Worm (Caenorhabditis elegans) whole organism, L2 larva: Measurements from ENCODE around the gene lin-48.

Source experiments
- F13H6.1 ChIP-seq: sonication (generic microtip); optimal IDR thresholded peaks from 2 replicates; lab custom pipeline; 2016; ENCODE audit warnings: missing genetic modification characterization, missing compliant biosample characterization
- R02D3.7 ChIP-seq: fragments of 150-350 bp; optimal IDR thresholded peaks from 2 replicates; lab custom pipeline; 2014; ENCODE audit warnings: missing biosample characterization, missing genetic modification characterization
- Y55F3AM.14 ChIP-seq: fragments of 200-800 bp; sonication (Bioruptor generic); optimal IDR thresholded peaks from 2 replicates; lab custom pipeline; 2018; ENCODE audit warnings: mild to moderate bottlenecking, missing genetic modification characterization, missing compliant biosample characterization
- alr-1 ChIP-seq: fragments of 150-350 bp; optimal IDR thresholded peaks from 2 replicates; lab custom pipeline; 2014; ENCODE audit warnings: missing biosample characterization, missing genetic modification characterization
- aly-2 ChIP-seq: fragments of 150-350 bp; optimal IDR thresholded peaks from 2 replicates; lab custom pipeline; 2014; ENCODE audit warnings: missing biosample characterization, missing genetic modification characterization
- ama-1 ChIP-seq: fragments of 150-350 bp; optimal IDR thresholded peaks from 2 replicates; lab custom pipeline; 2018; ENCODE audit warnings: inconsistent platforms
- blmp-1 ChIP-seq: sonication (generic microtip); optimal IDR thresholded peaks from 2 replicates; lab custom pipeline; 2017; ENCODE audit warnings: missing genetic modification characterization, mild to moderate bottlenecking, missing compliant biosample characterization, antibody characterized with exemption, moderate library complexity; ENCODE audit not compliant: insufficient read depth
- ceh-16 ChIP-seq: fragments of 150-350 bp; optimal IDR thresholded peaks from 2 replicates; lab custom pipeline; 2014; ENCODE audit warnings: missing biosample characterization, missing genetic modification characterization
- ceh-82 ChIP-seq: fragments of 150-350 bp; optimal IDR thresholded peaks from 2 replicates; lab custom pipeline; 2014; ENCODE audit warnings: missing biosample characterization, missing genetic modification characterization
- fos-1 ChIP-seq: fragments of 150-350 bp; optimal IDR thresholded peaks from 2 replicates; lab custom pipeline; 2014; ENCODE audit warnings: missing biosample characterization, missing genetic modification characterization
- gmeb-1 ChIP-seq: fragments of 150-350 bp; optimal IDR thresholded peaks from 2 replicates; lab custom pipeline; 2014; ENCODE audit warnings: missing biosample characterization, missing genetic modification characterization
- lin-13 ChIP-seq: fragments of 150-350 bp; optimal IDR thresholded peaks from 2 replicates; lab custom pipeline; 2014; ENCODE audit warnings: missing biosample characterization, missing genetic modification reagents, missing genetic modification characterization
- lin-39 ChIP-seq: fragments of 150-350 bp; optimal IDR thresholded peaks from 2 replicates; lab custom pipeline; 2014; ENCODE audit warnings: missing biosample characterization, missing genetic modification reagents, missing genetic modification characterization
- lsy-2 ChIP-seq, 2 experiments: fragments of 150-350 bp in 1 of 2; sonication (generic microtip) in 1 of 2; optimal IDR thresholded peaks; 2 replicates each; lab custom pipeline; 2014 to 2017; ENCODE audit warnings: missing biosample characterization in 2 of 2, missing genetic modification characterization in 2 of 2
- mab-5 ChIP-seq: fragments of 150-350 bp; optimal IDR thresholded peaks from 2 replicates; lab custom pipeline; 2014; ENCODE audit warnings: missing biosample characterization, missing genetic modification characterization
- mbf-1 ChIP-seq: sonication (generic microtip); optimal IDR thresholded peaks from 2 replicates; lab custom pipeline; 2017; ENCODE audit warnings: missing biosample characterization, missing genetic modification characterization
- nhr-11 ChIP-seq: fragments of 150-350 bp; optimal IDR thresholded peaks from 2 replicates; lab custom pipeline; 2014; ENCODE audit warnings: missing biosample characterization, missing genetic modification characterization
- nhr-12 ChIP-seq: fragments of 150-350 bp; optimal IDR thresholded peaks from 2 replicates; lab custom pipeline; 2014; ENCODE audit warnings: missing biosample characterization, missing genetic modification characterization
- nhr-21 ChIP-seq: fragments of 150-350 bp; optimal IDR thresholded peaks from 2 replicates; lab custom pipeline; 2014; ENCODE audit warnings: missing biosample characterization, missing genetic modification characterization
- nhr-23 ChIP-seq: fragments of 150-350 bp; optimal IDR thresholded peaks from 2 replicates; lab custom pipeline; 2014; ENCODE audit warnings: missing biosample characterization, missing genetic modification reagents, missing genetic modification characterization
- nhr-25 ChIP-seq: fragments of 150-350 bp; sonication (generic microtip); optimal IDR thresholded peaks from 3 replicates; lab custom pipeline; 2014; ENCODE audit warnings: missing biosample characterization, missing genetic modification characterization
- nhr-77 ChIP-seq: fragments of 150-350 bp; optimal IDR thresholded peaks from 2 replicates; lab custom pipeline; 2014; ENCODE audit warnings: missing biosample characterization, missing genetic modification characterization
- peb-1 ChIP-seq: fragments of 150-350 bp; optimal IDR thresholded peaks from 2 replicates; lab custom pipeline; 2014; ENCODE audit warnings: missing biosample characterization, missing genetic modification characterization
- sem-4 ChIP-seq: fragments of 150-350 bp; optimal IDR thresholded peaks from 2 replicates; lab custom pipeline; 2014; ENCODE audit warnings: missing biosample characterization, missing genetic modification reagents, missing genetic modification characterization
- skn-1 ChIP-seq: sonication (generic microtip); optimal IDR thresholded peaks from 2 replicates; lab custom pipeline; 2017; ENCODE audit warnings: missing biosample characterization, missing genetic modification characterization
- sma-3 ChIP-seq: sonication (generic microtip); optimal IDR thresholded peaks from 2 replicates; lab custom pipeline; 2016; ENCODE audit warnings: missing genetic modification reagents, missing genetic modification characterization, missing compliant biosample characterization
- sma-9 ChIP-seq, 2 experiments: fragments of 150-350 bp in 1 of 2; sonication (generic microtip) in 1 of 2; optimal IDR thresholded peaks; 2 replicates each; lab custom pipeline; 2014 to 2016; ENCODE audit warnings: missing genetic modification characterization in 2 of 2, mild to moderate bottlenecking in 1 of 2, missing biosample characterization in 1 of 2, missing compliant biosample characterization in 1 of 2, missing genetic modification reagents in 1 of 2, moderate library complexity in 1 of 2
- snpc-4 ChIP-seq: fragments of 150-350 bp; optimal IDR thresholded peaks from 2 replicates; lab custom pipeline; 2014; ENCODE audit warnings: missing biosample characterization, missing genetic modification characterization
- unc-39 ChIP-seq: fragments of 150-350 bp; optimal IDR thresholded peaks from 2 replicates; lab custom pipeline; 2014; ENCODE audit warnings: missing biosample characterization, missing genetic modification characterization
- unc-62 ChIP-seq: fragments of 150-350 bp; optimal IDR thresholded peaks from 2 replicates; lab custom pipeline; 2014; ENCODE audit warnings: missing biosample characterization, missing genetic modification reagents, missing genetic modification characterization
- zag-1 ChIP-seq: fragments of 150-350 bp; optimal IDR thresholded peaks from 2 replicates; lab custom pipeline; 2014; ENCODE audit warnings: missing biosample characterization, missing genetic modification characterization
- ztf-1 ChIP-seq: fragments of 200-800 bp; sonication (Bioruptor generic); conservative IDR thresholded peaks from 2 replicates; pipeline ENCODE4 v1.3.6; 2022; ENCODE audit warnings: missing genetic modification characterization, missing compliant biosample characterization
- ztf-11 ChIP-seq: sonication (generic microtip); optimal IDR thresholded peaks from 2 replicates; lab custom pipeline; 2017; ENCODE audit warnings: missing biosample characterization, missing genetic modification characterization
- ztf-4 ChIP-seq: fragments of 150-350 bp; optimal IDR thresholded peaks from 2 replicates; lab custom pipeline; 2014; ENCODE audit warnings: missing biosample characterization, missing genetic modification characterization

lin-48 gene

DNA sequence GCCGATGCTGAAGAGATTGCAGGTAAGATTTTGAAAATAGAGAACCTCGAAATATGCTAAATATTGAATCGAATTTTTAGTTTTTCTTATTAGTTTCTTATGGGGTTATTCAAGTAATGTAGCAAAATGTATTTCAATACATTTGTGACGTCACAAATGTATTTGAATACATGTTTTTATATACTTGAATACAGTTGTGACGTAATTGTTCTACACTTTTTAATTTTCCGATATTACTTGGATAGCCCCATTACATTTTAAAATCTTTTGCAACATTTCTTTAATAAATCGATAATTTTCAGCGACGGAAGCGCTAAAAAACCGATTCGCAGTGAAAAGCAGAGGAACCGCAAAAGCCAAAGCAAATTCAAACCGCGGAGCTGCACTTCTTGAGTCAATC, 6.9 kb upstream of the lin-48 start:
- no peak for TF ChIP-seq alr-1 (tag; lab: Kevin White, UChicago)
- TF ChIP-seq aly-2 (tag; lab: Kevin White, UChicago): no peak
- TF ChIP-seq fos-1 (tag; lab: Kevin White, UChicago): no peak
- TF ChIP-seq R02D3.7 (tag; lab: Kevin White, UChicago): no peak
- no peak for TF ChIP-seq sem-4 (tag; lab: Kevin White, UChicago)
- TF ChIP-seq unc-39: no peak
- TF ChIP-seq F13H6.1: no peak
- no peak for TF ChIP-seq Y55F3AM.14 (GFP tag; lab: Kevin White, UChicago)
- no peak for TF ChIP-seq nhr-12 (tag; lab: Kevin White, UChicago)
- no peak for TF ChIP-seq ceh-82 (tag; lab: Kevin White, UChicago)
- TF ChIP-seq sma-9 (GFP tag; optimal IDR thresholded peaks at IDR 0.05; lab: Kevin White, UChicago): no peak
- TF ChIP-seq sma-9 (tag; optimal IDR thresholded peaks at IDR 0.05; lab: Kevin White, UChicago): no peak
- no peak for TF ChIP-seq ztf-4 (tag; lab: Kevin White, UChicago)
- TF ChIP-seq gmeb-1: no peak
- TF ChIP-seq lin-39 (tag; lab: Kevin White, UChicago): no peak
- no peak for TF ChIP-seq ztf-1
- TF ChIP-seq sma-3 (GFP tag; lab: Kevin White, UChicago): no peak

DNA sequence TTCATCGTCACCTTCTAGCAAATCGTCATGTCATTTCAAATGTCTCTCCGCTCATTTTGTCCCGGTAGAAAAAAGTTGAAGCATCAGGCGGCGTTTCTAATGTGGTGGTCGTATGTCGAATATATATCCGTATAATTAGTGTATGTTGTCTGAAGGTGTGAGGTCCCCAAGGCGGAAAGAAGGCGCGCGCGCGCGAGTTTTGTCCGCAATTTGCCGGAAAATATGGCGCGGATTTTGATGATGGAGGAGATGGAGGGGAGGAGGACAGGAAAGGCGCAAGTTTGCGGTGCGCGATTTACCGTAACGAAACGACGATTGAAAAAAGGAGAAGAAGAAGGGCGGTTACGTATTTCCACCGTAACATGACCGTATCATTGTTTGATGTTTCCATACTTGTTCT, 3.1 kb upstream of the lin-48 start:
- no peak for TF ChIP-seq Y55F3AM.14 (GFP tag; lab: Kevin White, UChicago)
- TF ChIP-seq lin-13: no peak
- no peak for TF ChIP-seq ceh-82 (tag; lab: Kevin White, UChicago)
- TF ChIP-seq zag-1 (tag; lab: Kevin White, UChicago): no peak
- TF ChIP-seq ceh-16 (tag; lab: Kevin White, UChicago): no peak
- TF ChIP-seq nhr-21 (tag; lab: Kevin White, UChicago): no peak
- no peak for TF ChIP-seq nhr-11 (tag; lab: Kevin White, UChicago)
- no peak for TF ChIP-seq nhr-77 (tag; lab: Kevin White, UChicago)
- no peak for TF ChIP-seq nhr-25
- TF ChIP-seq gmeb-1: no peak
- no peak for TF ChIP-seq ama-1

DNA sequence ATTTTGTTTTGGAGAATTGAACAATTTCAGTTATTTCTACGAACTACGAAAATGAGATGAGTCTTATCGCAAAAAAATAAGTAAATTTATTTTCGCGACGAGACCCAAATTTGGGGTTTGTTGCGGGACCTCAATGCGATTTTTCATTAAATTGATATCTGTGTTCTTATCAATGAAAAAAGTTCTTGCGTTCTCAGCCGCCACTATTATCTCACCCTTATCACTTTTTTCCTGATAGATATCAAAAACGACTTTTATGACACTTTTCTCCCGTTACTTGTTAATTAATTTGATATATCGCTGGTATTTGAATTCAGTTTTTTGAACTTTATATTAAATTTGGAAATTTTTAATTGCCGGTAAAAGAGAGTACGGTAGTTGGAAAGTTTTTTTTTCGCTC, 1.9 kb upstream of the lin-48 start:
- TF ChIP-seq snpc-4: no peak
- TF ChIP-seq, all 48 proteins: peak for 0

DNA sequence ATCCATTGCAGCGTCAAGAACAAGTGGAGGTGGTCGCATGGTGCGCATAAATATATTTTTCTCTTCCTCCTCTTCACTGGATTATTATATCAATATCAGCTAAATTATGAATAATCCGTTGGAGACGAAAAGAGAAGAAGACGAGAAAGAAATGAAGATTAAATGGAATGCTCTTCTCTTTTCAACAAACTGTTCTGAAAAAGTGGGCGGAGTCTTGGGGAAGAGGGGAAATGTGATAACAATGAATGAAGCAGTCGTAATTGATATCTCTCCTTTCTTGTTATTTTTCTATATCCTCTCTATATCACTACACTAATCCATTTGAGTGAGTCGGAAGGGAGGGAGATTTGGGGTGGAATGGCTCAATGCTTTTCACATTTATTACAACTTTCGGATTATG, 14.1 kb downstream of the lin-48 start, which contains the start of gene arcp-1:
Gene arcp-1, minus strand, starts transcription at position 101 of the 400 bp plus-strand sequence.
- TF ChIP-seq nhr-21 (tag; lab: Kevin White, UChicago) (no peak), ztf-4 (tag; lab: Kevin White, UChicago) (no peak), blmp-1 (tag; lab: Kevin White, UChicago) (no peak), mab-5 (tag; lab: Kevin White, UChicago) (no peak), zag-1 (tag; lab: Kevin White, UChicago) (no peak), unc-62 (GFP tag; lab: Kevin White, UChicago) (no peak), mbf-1 (tag; lab: Kevin White, UChicago) (no peak), lsy-2 (tag; optimal IDR thresholded peaks at IDR 0.05; lab: Kevin White, UChicago) (no peak), ztf-11 (tag; lab: Kevin White, UChicago) (no peak), skn-1 (tag; lab: Kevin White, UChicago) (no peak), nhr-77 (tag; lab: Kevin White, UChicago) (no peak)

DNA sequence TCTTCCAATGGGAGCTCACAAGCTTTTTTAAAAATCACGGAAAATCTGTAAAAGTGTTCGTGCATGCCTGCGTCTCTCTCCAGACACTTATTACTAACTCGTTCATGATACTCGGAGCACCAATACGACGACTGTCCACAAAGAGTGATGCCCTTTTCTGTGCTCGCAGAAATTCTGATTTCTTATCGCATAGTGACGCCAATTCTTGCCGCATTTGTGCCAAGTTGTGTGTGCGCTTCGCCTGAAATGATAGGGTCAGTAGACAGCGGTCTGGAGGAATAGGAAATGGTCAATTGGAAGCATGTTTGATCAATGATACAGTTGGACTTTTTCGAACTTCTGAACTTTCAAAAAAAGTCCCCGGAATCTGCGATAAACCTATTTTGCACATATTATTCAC, 18.8 kb downstream of the lin-48 start:
- no peak for TF ChIP-seq nhr-23
- no peak for TF ChIP-seq lsy-2 (tag; optimal IDR thresholded peaks at IDR 0.05; lab: Kevin White, UChicago)
- peak; percentile 87 for TF ChIP-seq fos-1 (tag; lab: Kevin White, UChicago)
- TF ChIP-seq blmp-1 (tag; lab: Kevin White, UChicago): no peak

DNA sequence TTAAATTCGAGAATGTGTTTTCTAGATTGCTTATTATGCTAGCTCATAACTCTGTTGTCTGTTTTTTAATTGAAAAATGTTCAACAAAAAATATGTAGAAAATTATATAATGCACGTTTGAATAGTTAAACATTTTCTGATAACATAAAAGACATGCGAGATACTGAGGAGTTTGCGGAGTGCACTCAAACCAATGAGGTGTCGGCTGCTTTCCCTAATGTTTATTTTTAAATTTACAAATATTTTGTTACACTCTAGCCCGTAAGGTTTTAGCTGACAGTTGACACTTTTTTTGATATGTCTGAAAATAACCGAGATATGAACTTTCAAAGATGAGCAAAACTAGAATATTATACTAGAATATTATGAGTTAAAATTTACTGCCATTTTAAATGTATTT, 19.3 kb downstream of the lin-48 start:
- TF ChIP-seq snpc-4 (peak; percentile 13), peb-1 (no peak), nhr-12 (tag; lab: Kevin White, UChicago) (no peak)
